Fruit fly (Drosophila melanogaster) whole organism, embryonic: Measurements from ENCODE around the gene Rh4.
A peak's percentile ranks its signal among the peaks of the same experiment; 100 is the strongest.

Source experiments
- Aef1 ChIP-seq: fragments of 200-800 bp; sonication (Bioruptor generic); IDR thresholded peaks from 3 replicates; pipeline ENCODE4 v1.3.6; 2022; ENCODE audit warnings: missing biosample characterization, missing genetic modification characterization
- Awh ChIP-seq: fragments of 200-800 bp; sonication (Bioruptor generic); IDR thresholded peaks from 2 replicates; pipeline ENCODE4, ENCODE4 v1.3.6; 2022; ENCODE audit warnings: missing biosample characterization, missing genetic modification characterization
- CG10654 ChIP-seq: fragments of 200-800 bp; sonication (Bioruptor generic); optimal IDR thresholded peaks from 2 replicates; lab custom pipeline; 2016; ENCODE audit warnings: missing biosample characterization, missing genetic modification characterization
- CG12071 ChIP-seq: fragments of 200-800 bp; sonication (Bioruptor generic); optimal IDR thresholded peaks from 3 replicates; lab custom pipeline; 2018; ENCODE audit warnings: missing biosample characterization, mild to moderate bottlenecking, missing genetic modification characterization
- CG15011 ChIP-seq: fragments of 200-800 bp; sonication (Bioruptor generic); optimal IDR thresholded peaks from 3 replicates; lab custom pipeline; 2018; ENCODE audit warnings: missing biosample characterization, mild to moderate bottlenecking, missing genetic modification characterization
- CG1529 ChIP-seq: fragments of 200-800 bp; sonication (Bioruptor generic); optimal IDR thresholded peaks from 3 replicates; lab custom pipeline; 2018; ENCODE audit warnings: missing biosample characterization, missing genetic modification characterization
- CG1602 ChIP-seq: fragments of 200-800 bp; sonication (Bioruptor generic); optimal IDR thresholded peaks from 3 replicates; lab custom pipeline; 2016; ENCODE audit warnings: missing biosample characterization, missing genetic modification characterization
- CG16779 ChIP-seq: fragments of 200-800 bp; sonication (Bioruptor generic); IDR thresholded peaks from 2 replicates; pipeline ENCODE4 v1.3.6; 2022; ENCODE audit warnings: missing biosample characterization, missing genetic modification characterization
- CG17568 ChIP-seq: fragments of 200-800 bp; sonication (Bioruptor generic); optimal IDR thresholded peaks from 2 replicates; lab custom pipeline; 2018; ENCODE audit warnings: missing biosample characterization, mild to moderate bottlenecking, missing genetic modification characterization, moderate library complexity
- CG18619 ChIP-seq: fragments of 200-800 bp; sonication (Bioruptor generic); optimal IDR thresholded peaks from 3 replicates; lab custom pipeline; 2017; ENCODE audit warnings: missing biosample characterization, mild to moderate bottlenecking, missing genetic modification characterization
- CG2199 ChIP-seq: fragments of 200-800 bp; sonication (Bioruptor generic); IDR thresholded peaks from 3 replicates; pipeline ENCODE4 v1.3.6; 2022; ENCODE audit warnings: missing biosample characterization, missing genetic modification characterization
- CG30403 ChIP-seq: fragments of 200-800 bp; sonication (Bioruptor generic); optimal IDR thresholded peaks from 3 replicates; lab custom pipeline; 2016; ENCODE audit warnings: missing biosample characterization, missing genetic modification characterization
- CG4707 ChIP-seq: fragments of 200-800 bp; sonication (Bioruptor generic); optimal IDR thresholded peaks from 2 replicates; lab custom pipeline; 2018; ENCODE audit warnings: missing biosample characterization, mild to moderate bottlenecking, missing genetic modification characterization, moderate library complexity
- CG5245 ChIP-seq: fragments of 200-800 bp; sonication (Bioruptor generic); optimal IDR thresholded peaks from 3 replicates; lab custom pipeline; 2016; ENCODE audit warnings: missing biosample characterization, missing genetic modification characterization
- CG7987 ChIP-seq: fragments of 200-800 bp; sonication (Bioruptor generic); optimal IDR thresholded peaks from 2 replicates; lab custom pipeline; 2018; ENCODE audit warnings: missing biosample characterization, mild to moderate bottlenecking, missing genetic modification characterization, moderate library complexity
- CG8388 ChIP-seq: fragments of 200-800 bp; sonication (Bioruptor generic); optimal IDR thresholded peaks from 2 replicates; lab custom pipeline; 2019; ENCODE audit warnings: missing biosample characterization, mild to moderate bottlenecking, missing genetic modification characterization, moderate library complexity
- CG9437 ChIP-seq: fragments of 200-800 bp; sonication (Bioruptor generic); optimal IDR thresholded peaks from 2 replicates; lab custom pipeline; 2018; ENCODE audit warnings: missing biosample characterization, mild to moderate bottlenecking, missing genetic modification characterization
- CG9817 ChIP-seq: fragments of 200-800 bp; sonication (Bioruptor generic); optimal IDR thresholded peaks from 2 replicates; lab custom pipeline; 2018; ENCODE audit warnings: missing biosample characterization, mild to moderate bottlenecking, missing genetic modification characterization, moderate library complexity
- D19A ChIP-seq: fragments of 200-800 bp; optimal IDR thresholded peaks from 3 replicates; lab custom pipeline; 2019; ENCODE audit warnings: missing biosample characterization, mild to moderate bottlenecking, missing genetic modification characterization, moderate library complexity
- Ets65A ChIP-seq: fragments of 200-800 bp; sonication (Bioruptor generic); peaks from one replicate; lab custom pipeline; 2016; ENCODE audit warnings: missing biosample characterization, missing genetic modification characterization
- Fer2 ChIP-seq: fragments of 200-800 bp; sonication (Bioruptor generic); optimal IDR thresholded peaks from 2 replicates; lab custom pipeline; 2018; ENCODE audit warnings: missing biosample characterization, mild to moderate bottlenecking, missing genetic modification characterization, moderate library complexity
- HLH54F ChIP-seq: fragments of 200-800 bp; sonication (Bioruptor generic); optimal IDR thresholded peaks from 3 replicates; lab custom pipeline; 2016; ENCODE audit warnings: missing biosample characterization, missing genetic modification characterization
- Hey ChIP-seq: fragments of 200-800 bp; sonication (Bioruptor generic); optimal IDR thresholded peaks from 3 replicates; lab custom pipeline; 2018; ENCODE audit warnings: missing biosample characterization, mild to moderate bottlenecking, missing genetic modification characterization
- HmgD ChIP-seq: fragments of 200-800 bp; sonication (Bioruptor generic); optimal IDR thresholded peaks from 3 replicates; lab custom pipeline; 2016; ENCODE audit warnings: missing biosample characterization, missing genetic modification characterization
- HmgZ ChIP-seq: fragments of 200-800 bp; sonication (Bioruptor generic); optimal IDR thresholded peaks from 2 replicates; lab custom pipeline; 2018; ENCODE audit warnings: missing biosample characterization, mild to moderate bottlenecking, missing genetic modification characterization
- Hmr ChIP-seq: fragments of 200-800 bp; sonication (Bioruptor generic); optimal IDR thresholded peaks from 3 replicates; lab custom pipeline; 2017; ENCODE audit warnings: mild to moderate bottlenecking, missing biosample characterization, missing genetic modification reagents, missing genetic modification characterization
- Hr51 ChIP-seq, 2 experiments: fragments of 200-800 bp; sonication (Bioruptor generic); optimal IDR thresholded peaks; 2 replicates in 1 of 2; 3 replicates in 1 of 2; lab custom pipeline; 2016 to 2018; ENCODE audit warnings: missing biosample characterization in 2 of 2, missing genetic modification characterization in 2 of 2, mild to moderate bottlenecking in 1 of 2, moderate library complexity in 1 of 2
- Mes4 ChIP-seq: fragments of 200-800 bp; sonication (Bioruptor generic); optimal IDR thresholded peaks from 2 replicates; lab custom pipeline; 2016; ENCODE audit warnings: missing biosample characterization, missing genetic modification characterization
- Neu2 ChIP-seq: fragments of 200-800 bp; sonication (Bioruptor generic); optimal IDR thresholded peaks from 3 replicates; lab custom pipeline; 2016; ENCODE audit warnings: missing biosample characterization, missing genetic modification characterization, borderline replicate concordance
- Nf-YB ChIP-seq: fragments of 200-800 bp; sonication (Bioruptor generic); optimal IDR thresholded peaks from 3 replicates; lab custom pipeline; 2019; ENCODE audit warnings: missing biosample characterization, mild to moderate bottlenecking, missing genetic modification characterization, moderate library complexity
- NfI ChIP-seq: fragments of 200-800 bp; sonication (Bioruptor generic); optimal IDR thresholded peaks from 3 replicates; lab custom pipeline; 2018; ENCODE audit warnings: missing biosample characterization, mild to moderate bottlenecking, missing genetic modification characterization, moderate library complexity
- Oaz ChIP-seq: fragments of 200-800 bp; sonication (Bioruptor generic); IDR thresholded peaks from 2 replicates; pipeline ENCODE4 v1.3.6; 2022; ENCODE audit warnings: missing biosample characterization, missing genetic modification characterization
- ase ChIP-seq: fragments of 200-800 bp; sonication (Bioruptor generic); IDR thresholded peaks from 3 replicates; pipeline ENCODE4 v1.3.6; 2022; ENCODE audit warnings: missing biosample characterization, missing genetic modification characterization
- bsh ChIP-seq, 2 experiments: fragments of 200-800 bp; sonication (Bioruptor generic); optimal IDR thresholded peaks; 2 replicates each; lab custom pipeline; 2017 to 2018; ENCODE audit warnings: mild to moderate bottlenecking in 2 of 2, missing biosample characterization in 2 of 2, missing genetic modification characterization in 2 of 2, moderate library complexity in 1 of 2
- corto ChIP-seq: fragments of 200-800 bp; sonication (Bioruptor generic); optimal IDR thresholded peaks from 2 replicates; lab custom pipeline; 2016; ENCODE audit warnings: missing biosample characterization, mild to moderate bottlenecking, missing genetic modification characterization, moderate library complexity
- cwo ChIP-seq: fragments of 200-800 bp; sonication (Bioruptor generic); optimal IDR thresholded peaks from 3 replicates; lab custom pipeline; 2017; ENCODE audit warnings: missing biosample characterization, missing genetic modification characterization, mild to moderate bottlenecking, moderate library complexity, missing genetic modification reagents
- en ChIP-seq: fragments of 200-800 bp; sonication (Bioruptor generic); optimal IDR thresholded peaks from 2 replicates; lab custom pipeline; 2016; ENCODE audit warnings: missing biosample characterization, missing genetic modification characterization
- fd96Cb ChIP-seq: fragments of 200-800 bp; sonication (Bioruptor generic); optimal IDR thresholded peaks from 2 replicates; lab custom pipeline; 2018; ENCODE audit warnings: missing biosample characterization, mild to moderate bottlenecking, missing genetic modification characterization, moderate library complexity
- her ChIP-seq: fragments of 200-800 bp; sonication (Bioruptor generic); optimal IDR thresholded peaks from 2 replicates; lab custom pipeline; 2016; ENCODE audit warnings: missing biosample characterization, missing genetic modification characterization
- jigr1 ChIP-seq: fragments of 200-800 bp; sonication (Bioruptor generic); IDR thresholded peaks from 3 replicates; pipeline ENCODE4 v1.3.6; 2022; ENCODE audit warnings: missing biosample characterization, missing genetic modification characterization
- jing ChIP-seq: fragments of 200-800 bp; sonication (Bioruptor generic); optimal IDR thresholded peaks from 2 replicates; lab custom pipeline; 2018; ENCODE audit warnings: missing biosample characterization, mild to moderate bottlenecking, missing genetic modification characterization
- lab ChIP-seq: fragments of 200-800 bp; sonication (Bioruptor generic); optimal IDR thresholded peaks from 3 replicates; lab custom pipeline; 2017; ENCODE audit warnings: missing biosample characterization, missing genetic modification characterization, mild to moderate bottlenecking, moderate library complexity, missing genetic modification reagents
- lbe ChIP-seq: fragments of 200-800 bp; sonication (Bioruptor generic); optimal IDR thresholded peaks from 2 replicates; lab custom pipeline; 2016; ENCODE audit warnings: missing biosample characterization, mild to moderate bottlenecking, missing genetic modification characterization
- sr ChIP-seq: fragments of 200-800 bp; sonication (Bioruptor generic); IDR thresholded peaks from 3 replicates; pipeline ENCODE4 v1.3.6; 2022; ENCODE audit warnings: missing biosample characterization, missing genetic modification characterization
- sug ChIP-seq: fragments of 200-800 bp; optimal IDR thresholded peaks from 2 replicates; lab custom pipeline; 2019; ENCODE audit warnings: missing biosample characterization, mild to moderate bottlenecking, missing genetic modification characterization, moderate library complexity
- tio ChIP-seq: fragments of 200-800 bp; sonication (Bioruptor generic); optimal IDR thresholded peaks from 2 replicates; lab custom pipeline; 2017; ENCODE audit warnings: missing biosample characterization, missing genetic modification characterization, inconsistent platforms
- vvl ChIP-seq: fragments of 200-800 bp; sonication (Bioruptor generic); IDR thresholded peaks from 2 replicates; pipeline ENCODE4 v1.3.6; 2022; ENCODE audit warnings: missing biosample characterization, missing genetic modification characterization
- wek ChIP-seq: fragments of 200-800 bp; sonication (Bioruptor generic); optimal IDR thresholded peaks from 3 replicates; lab custom pipeline; 2018; ENCODE audit warnings: missing biosample characterization, mild to moderate bottlenecking, missing genetic modification characterization, moderate library complexity
- wor ChIP-seq: fragments of 200-800 bp; sonication (Bioruptor generic); IDR thresholded peaks from 2 replicates; pipeline ENCODE4 v1.3.6; 2022; ENCODE audit warnings: missing biosample characterization, missing genetic modification characterization
- zfh1 ChIP-seq: fragments of 200-800 bp; sonication (Bioruptor generic); IDR thresholded peaks from 3 replicates; pipeline ENCODE4 v1.3.6; 2022; ENCODE audit warnings: missing biosample characterization, missing genetic modification characterization

Rh4 gene

DNA sequence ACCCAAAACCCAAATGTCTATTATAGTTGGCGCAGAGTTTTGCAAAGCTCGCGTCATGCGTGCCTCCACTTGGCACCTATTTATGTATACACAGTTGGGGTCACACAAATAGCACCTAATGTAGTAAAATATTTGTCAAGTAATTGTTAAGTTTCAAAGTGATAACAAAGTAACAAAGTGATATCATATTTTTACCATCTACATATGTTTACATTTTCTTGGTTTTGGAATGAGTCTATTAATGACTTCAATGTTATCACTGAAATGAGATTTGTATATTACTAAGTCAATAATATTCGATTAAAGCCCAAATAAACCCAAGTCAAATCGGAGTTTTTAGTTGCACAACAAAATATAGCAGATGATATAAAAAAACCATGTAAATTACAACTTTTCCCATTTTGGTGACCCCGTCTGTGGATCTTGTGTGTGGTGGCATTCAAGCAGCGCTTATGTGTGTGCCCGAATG lies 10.2 kb upstream of the Rh4 start (continued):
- TF ChIP-seq CG9817 (tag; lab: Kevin White, UChicago) (peak; percentile 64), corto (no peak), vvl (GFP tag; lab: Robert Waterston, UW) (peak; percentile 42; the same call in 1 of the 2 replicates), lab (GFP tag; lab: Kevin White, UChicago) (peak; percentile 78), fd96Cb (tag; lab: Kevin White, UChicago) (peak; percentile 72), Oaz (GFP tag; lab: Robert Waterston, UW) (0 out of 2 replicates have a peak, but pooled peaks have one; percentile 24), CG9437 (peak; percentile 84), bsh (GFP tag; optimal IDR thresholded peaks at IDR 0.05; lab: Kevin White, UChicago) (peak; percentile 68 to 70), CG12071 (GFP tag; lab: Kevin White, UChicago) (peak; percentile 77), CG1602 (GFP tag; lab: Kevin White, UChicago) (peak; percentile 34), jigr1 (GFP tag; lab: Robert Waterston, UW) (peak; percentile 22; the same call in 1 of the 3 replicates), Hmr (GFP tag; lab: Kevin White, UChicago) (peak; percentile 83), CG17568 (GFP tag; lab: Kevin White, UChicago) (peak; percentile 69), Ets65A (GFP tag; lab: Kevin White, UChicago) (no peak), HmgD (no peak), cwo (GFP tag; lab: Kevin White, UChicago) (peak; percentile 64), jing (peak; percentile 61), Neu2 (GFP tag; lab: Kevin White, UChicago) (no peak), HmgZ (tag; lab: Kevin White, UChicago) (peak; percentile 22), Mes4 (peak; percentile 14), CG30403 (peak; percentile 74), tio (GFP tag; lab: Kevin White, UChicago) (peak; percentile 75), sr (GFP tag; lab: Robert Waterston, UW) (no peak), sug (tag; lab: Kevin White, UChicago) (peak; percentile 53), her (GFP tag; lab: Kevin White, UChicago) (peak; percentile 17), HLH54F (GFP tag; lab: Kevin White, UChicago) (peak; percentile 28), lbe (no peak), zfh1 (GFP tag; lab: Robert Waterston, UW) (0 out of 3 replicates have a peak, but pooled peaks have one; percentile 21), Aef1 (peak; percentile 28; the same call in 1 of the 3 replicates), CG5245 (GFP tag; lab: Kevin White, UChicago) (peak; percentile 43), CG16779 (no peak), NfI (GFP tag; lab: Kevin White, UChicago) (peak; percentile 57), CG2199 (no peak), CG7987 (peak; percentile 27), CG1529 (GFP tag; lab: Kevin White, UChicago) (peak; percentile 62), wek (GFP tag; lab: Kevin White, UChicago) (peak; percentile 54), CG8388 (GFP tag; lab: Kevin White, UChicago) (peak; percentile 70), Fer2 (tag; lab: Kevin White, UChicago) (peak; percentile 41), CG18619 (GFP tag; lab: Kevin White, UChicago) (peak; percentile 66), D19A (tag; lab: Kevin White, UChicago) (peak; percentile 54), CG10654 (GFP tag; lab: Kevin White, UChicago) (peak; percentile 38), wor (0 out of 2 replicates have a peak, but pooled peaks have one; percentile 36), Awh (GFP tag; lab: Robert Waterston, UW) (0 out of 2 replicates have a peak, but pooled peaks have one; percentile 9), CG15011 (GFP tag; lab: Kevin White, UChicago) (peak; percentile 63), CG4707 (GFP tag; lab: Kevin White, UChicago) (no peak), Hr51 (GFP tag; optimal IDR thresholded peaks at IDR 0.05; lab: Kevin White, UChicago) (peak; percentile 19 to 88), Nf-YB (GFP tag; lab: Kevin White, UChicago) (peak; percentile 59), Hey (tag; lab: Kevin White, UChicago) (peak; percentile 10), ase (GFP tag; lab: Robert Waterston, UW) (no peak), en (peak; percentile 41)
